Worm (Caenorhabditis elegans): ENCODE data around the gene C34F6.12.

DNA sequence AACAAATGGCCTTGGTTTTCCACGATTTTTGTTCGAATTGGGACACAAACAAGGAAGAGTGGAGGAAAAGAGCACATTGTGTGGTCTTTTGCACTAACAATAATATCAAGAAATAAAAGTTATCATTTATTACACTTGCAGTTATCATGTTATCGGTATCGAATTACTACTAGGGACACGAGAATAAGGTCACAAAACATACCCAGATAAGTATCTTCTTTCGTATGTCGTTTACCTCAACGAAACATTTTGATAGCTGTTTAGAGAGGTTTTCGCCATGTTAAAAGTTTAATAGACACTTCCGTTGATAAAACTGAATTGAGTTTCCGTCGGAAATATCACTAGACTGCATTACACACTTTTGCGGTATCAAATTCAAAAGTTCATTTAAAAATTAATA is 24.5 kb upstream of the C34F6.12 start:
- TF ChIP-seq ref-1 (GFP tag; conservative IDR thresholded peaks at IDR 0.05) (no peak), tab-1 (GFP tag; IDR thresholded peaks at IDR 0.05) (no peak), flt-1 (GFP tag; IDR thresholded peaks at IDR 0.05) (no peak), cog-1 (tag; optimal IDR thresholded peaks at IDR 0.05) (no peak), ztf-29 (GFP tag; IDR thresholded peaks at IDR 0.05) (no peak), ztf-23 (GFP tag; IDR thresholded peaks at IDR 0.05) (no peak)

Measured in whole organism, midembryonic.